Worm (Caenorhabditis elegans): Measurements from ENCODE around the gene dyf-6.

Gene dyf-6

ce11 chrX:10379678-10380077 lies 6.6 kb downstream of the dyf-6 start, which contains the start of gene rme-4:
Gene rme-4 (minus strand): TSS chrX:10379845.
- no peak for TF ChIP-seq ceh-39 (tag; optimal IDR thresholded peaks at IDR 0.05)
- no peak for TF ChIP-seq cnd-1 (tag; optimal IDR thresholded peaks at IDR 0.05)
- no peak for TF ChIP-seq nhr-28 (tag; optimal IDR thresholded peaks at IDR 0.05)
- no peak for TF ChIP-seq ces-1 (GFP tag; optimal IDR thresholded peaks at IDR 0.05)
- TF ChIP-seq unc-120 (tag; optimal IDR thresholded peaks at IDR 0.05; ENCODE audit: poor library complexity, severe bottlenecking), result no peak
- TF ChIP-seq sem-2 (GFP tag; optimal IDR thresholded peaks at IDR 0.05), result no peak
- TF ChIP-seq flh-1 (GFP tag; optimal IDR thresholded peaks at IDR 0.05), result no peak
- TF ChIP-seq ham-2 (GFP tag; optimal IDR thresholded peaks at IDR 0.05), result no peak
- no peak for TF ChIP-seq bed-3 (GFP tag; optimal IDR thresholded peaks at IDR 0.05)
- no peak for TF ChIP-seq elt-1 (tag; optimal IDR thresholded peaks at IDR 0.05; ENCODE audit: borderline replicate concordance, insufficient read depth)

ce11 chrX:10377663-10378062 lies 8.6 kb downstream of the dyf-6 start:
- TF ChIP-seq ham-2 (GFP tag; optimal IDR thresholded peaks at IDR 0.05) (no peak), nhr-76 (tag; optimal IDR thresholded peaks at IDR 0.05) (no peak), ztf-11 (tag; optimal IDR thresholded peaks at IDR 0.05) (peak; percentile 27), elt-3 (tag; optimal IDR thresholded peaks at IDR 0.05) (no peak), mls-2 (tag; optimal IDR thresholded peaks at IDR 0.05) (no peak), drap-1 (GFP tag; optimal IDR thresholded peaks at IDR 0.05) (peak; percentile 45), lsy-2 (tag; optimal IDR thresholded peaks at IDR 0.05) (peak; percentile 54), zip-8 (tag; optimal IDR thresholded peaks at IDR 0.05) (no peak), bed-3 (GFP tag; optimal IDR thresholded peaks at IDR 0.05) (no peak), elt-1 (tag; optimal IDR thresholded peaks at IDR 0.05; ENCODE audit: borderline replicate concordance, insufficient read depth) (no peak), nhr-2 (tag; optimal IDR thresholded peaks at IDR 0.05) (no peak), snpc-4 (tag; optimal IDR thresholded peaks at IDR 0.05) (no peak), unc-120 (tag; optimal IDR thresholded peaks at IDR 0.05; ENCODE audit: poor library complexity, severe bottlenecking) (peak; percentile 82), nhr-28 (tag; optimal IDR thresholded peaks at IDR 0.05) (no peak), blmp-1 (tag; optimal IDR thresholded peaks at IDR 0.05) (no peak), tbx-8 (GFP tag; optimal IDR thresholded peaks at IDR 0.05) (no peak), unc-62 (GFP tag; optimal IDR thresholded peaks at IDR 0.05) (peak; percentile 78), mab-5 (tag; optimal IDR thresholded peaks at IDR 0.05) (no peak), sem-2 (GFP tag; optimal IDR thresholded peaks at IDR 0.05) (no peak), flh-1 (GFP tag; optimal IDR thresholded peaks at IDR 0.05) (no peak), lin-32 (GFP tag; optimal IDR thresholded peaks at IDR 0.05) (no peak), ceh-43 (GFP tag; optimal IDR thresholded peaks at IDR 0.05) (no peak), ceh-39 (tag; optimal IDR thresholded peaks at IDR 0.05) (no peak), ceh-83 (GFP tag; optimal IDR thresholded peaks at IDR 0.05) (no peak), ces-1 (GFP tag; optimal IDR thresholded peaks at IDR 0.05) (peak; percentile 79), hlh-1 (tag; optimal IDR thresholded peaks at IDR 0.05) (peak; percentile 39), lin-13 (tag; optimal IDR thresholded peaks at IDR 0.05) (no peak), unc-39 (tag; optimal IDR thresholded peaks at IDR 0.05) (no peak), pha-4 (tag; optimal IDR thresholded peaks at IDR 0.05) (peak; percentile 39), M03D4.4 (tag; optimal IDR thresholded peaks at IDR 0.05) (peak; percentile 27), nhr-12 (tag; optimal IDR thresholded peaks at IDR 0.05) (no peak), nhr-237 (tag; optimal IDR thresholded peaks at IDR 0.05) (peak; percentile 91), cnd-1 (tag; optimal IDR thresholded peaks at IDR 0.05) (no peak), mep-1 (tag; optimal IDR thresholded peaks at IDR 0.05) (peak; percentile 76), sptf-1 (tag; optimal IDR thresholded peaks at IDR 0.05) (peak; percentile 77)

- TF ChIP-seq M03D4.4 (tag; optimal IDR thresholded peaks at IDR 0.05) (no peak), pha-4 (tag; optimal IDR thresholded peaks at IDR 0.05) (no peak), ceh-83 (GFP tag; optimal IDR thresholded peaks at IDR 0.05) (no peak), zip-8 (tag; optimal IDR thresholded peaks at IDR 0.05) (no peak), hlh-1 (tag; optimal IDR thresholded peaks at IDR 0.05) (no peak), ceh-43 (GFP tag; optimal IDR thresholded peaks at IDR 0.05) (no peak), lin-13 (tag; optimal IDR thresholded peaks at IDR 0.05) (no peak), cnd-1 (tag; optimal IDR thresholded peaks at IDR 0.05) (no peak), mab-5 (tag; optimal IDR thresholded peaks at IDR 0.05) (no peak), drap-1 (GFP tag; optimal IDR thresholded peaks at IDR 0.05) (no peak), elt-1 (tag; optimal IDR thresholded peaks at IDR 0.05; ENCODE audit: borderline replicate concordance, insufficient read depth) (no peak), lin-32 (GFP tag; optimal IDR thresholded peaks at IDR 0.05) (no peak)
Observed at ce11 chrX:10376989-10377388, 9.3 kb downstream of the dyf-6 start.

All from whole organism, mixed stage, embryonic.